In genomic region chr2L:17216847-17217246, dm6 we compare ENCODE assay signal across 3 fruit fly cellular contexts.
TF ChIP-seq lines count a peak whose summit lies in the region.

No protein-coding gene starts in this region.

- no peak for TF ChIP-seq CTCF in whole organism, embryonic (GFP tag; optimal IDR thresholded peaks at IDR 0.05; lab: Kevin White, UChicago)

TF ChIP-seq in whole organism, embryonic, 481 proteins besides CTCF, POLR2A, EP300 and RAD21:
- peak; percentile 74 for TF ChIP-seq Ets65A (GFP tag; lab: Kevin White, UChicago)
- 0 out of 2 replicates have a peak, but pooled peaks have one; percentile 13 for TF ChIP-seq lmd (GFP tag; IDR thresholded peaks at IDR 0.05; lab: Robert Waterston, UW)
- no peak for TF ChIP-seq sna (GFP tag; IDR thresholded peaks at IDR 0.05; lab: Robert Waterston, UW; ENCODE audit: partially characterized antibody)
- no peak for TF ChIP-seq CHES-1-like (GFP tag; optimal IDR thresholded peaks at IDR 0.05; lab: Kevin White, UChicago)
- TF ChIP-seq ken (GFP tag; IDR thresholded peaks at IDR 0.05; lab: Robert Waterston, UW): no peak
- no peak for TF ChIP-seq CG12299 (tag; optimal IDR thresholded peaks at IDR 0.05; lab: Kevin White, UChicago)
- TF ChIP-seq abd-A (tag; optimal IDR thresholded peaks at IDR 0.05; lab: Kevin White, UChicago): no peak
- no peak for TF ChIP-seq org-1 (GFP tag; optimal IDR thresholded peaks at IDR 0.05; lab: Kevin White, UChicago)
- no peak for TF ChIP-seq CG6689 (GFP tag; IDR thresholded peaks at IDR 0.05; lab: Robert Waterston, UW)
TF ChIP-seq in whole organism, embryonic: peak in this region for 2.

TF ChIP-seq in whole organism, prepupa, 60 proteins besides CTCF, POLR2A, EP300 and RAD21:
- TF ChIP-seq Ets21C (GFP tag; optimal IDR thresholded peaks at IDR 0.05; lab: Kevin White, UChicago) (no peak), CG1621 (tag; optimal IDR thresholded peaks at IDR 0.05; lab: Kevin White, UChicago) (no peak), eg (GFP tag; IDR thresholded peaks at IDR 0.05; lab: Robert Waterston, UW) (no peak), CG15336 (GFP tag; IDR thresholded peaks at IDR 0.05; lab: Robert Waterston, UW) (no peak), Hr38 (GFP tag; optimal IDR thresholded peaks at IDR 0.05; lab: Kevin White, UChicago) (no peak), Hr39 (GFP tag; optimal IDR thresholded peaks at IDR 0.05; lab: Kevin White, UChicago) (no peak), Ets96B (tag; optimal IDR thresholded peaks at IDR 0.05; lab: Kevin White, UChicago) (no peak), Hr4 (GFP tag; optimal IDR thresholded peaks at IDR 0.05; lab: Kevin White, UChicago) (no peak), CG10669 (GFP tag; optimal IDR thresholded peaks at IDR 0.05; lab: Kevin White, UChicago) (peak; percentile 30), acj6 (GFP tag; optimal IDR thresholded peaks at IDR 0.05; lab: Kevin White, UChicago) (peak; percentile 22), CG31627 (GFP tag; optimal IDR thresholded peaks at IDR 0.05; lab: Kevin White, UChicago) (no peak), cyc (GFP tag; optimal IDR thresholded peaks at IDR 0.05; lab: Kevin White, UChicago) (no peak), pdm3 (GFP tag; optimal IDR thresholded peaks at IDR 0.05; lab: Kevin White, UChicago) (peak; percentile 3), CG8119 (GFP tag; IDR thresholded peaks at IDR 0.05; lab: Robert Waterston, UW) (no peak), salr (GFP tag; optimal IDR thresholded peaks at IDR 0.05; lab: Kevin White, UChicago) (no peak), CG32006 (GFP tag; optimal IDR thresholded peaks at IDR 0.05; lab: Kevin White, UChicago) (peak; percentile 5), Eip75B (GFP tag; optimal IDR thresholded peaks at IDR 0.05; lab: Kevin White, UChicago) (peak; percentile 33), Lpt (GFP tag; optimal IDR thresholded peaks at IDR 0.05; lab: Kevin White, UChicago) (no peak), CG11294 (GFP tag; IDR thresholded peaks at IDR 0.05; lab: Robert Waterston, UW) (no peak), CG6163 (GFP tag; IDR thresholded peaks at IDR 0.05; lab: Robert Waterston, UW) (0 out of 3 replicates have a peak, but pooled peaks have one; percentile 56), Eip78C (GFP tag; lab: Kevin White, UChicago) (peak; percentile 31), Met (GFP tag; optimal IDR thresholded peaks at IDR 0.05; lab: Kevin White, UChicago) (no peak), CG10631 (GFP tag; optimal IDR thresholded peaks at IDR 0.05; lab: Kevin White, UChicago) (no peak)

TF ChIP-seq in whole organism, pupa, 21 proteins besides CTCF, POLR2A, EP300 and RAD21:
- TF ChIP-seq EcR (GFP tag; optimal IDR thresholded peaks at IDR 0.05; lab: Kevin White, UChicago) (no peak), CG9948 (tag; optimal IDR thresholded peaks at IDR 0.05; lab: Kevin White, UChicago) (peak; percentile 9), CG4496 (GFP tag; IDR thresholded peaks at IDR 0.05; lab: Robert Waterston, UW) (no peak), CG15710 (tag; optimal IDR thresholded peaks at IDR 0.05; lab: Kevin White, UChicago) (peak; percentile 29), CG14655 (GFP tag; optimal IDR thresholded peaks at IDR 0.05; lab: Kevin White, UChicago) (peak; percentile 37), CG34367 (tag; optimal IDR thresholded peaks at IDR 0.05; lab: Kevin White, UChicago) (no peak), CG8159 (tag; optimal IDR thresholded peaks at IDR 0.05; lab: Kevin White, UChicago) (peak; percentile 52)
